Fruit fly (Drosophila melanogaster): ENCODE data around the gene Kaz.

The Kaz gene

DNA sequence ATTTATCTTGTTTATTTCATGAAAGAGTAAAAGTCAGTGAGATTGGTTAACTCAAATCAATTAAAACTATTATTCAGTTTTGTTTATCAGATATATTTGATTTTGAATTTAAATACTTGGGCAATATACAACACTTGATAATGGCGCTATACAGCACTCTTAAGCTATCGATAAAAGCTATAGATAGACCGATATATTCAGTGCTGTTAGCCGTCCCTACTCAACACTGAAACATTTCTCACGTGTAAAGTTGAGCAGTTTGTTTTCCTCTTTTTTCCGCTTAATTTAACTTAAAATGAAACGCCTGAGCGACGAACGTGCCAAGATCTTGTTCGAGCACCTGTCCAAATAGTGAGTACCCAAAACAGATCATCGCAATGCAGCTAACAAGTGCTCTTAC, 20.7 kb upstream of the Kaz start, which contains the start of gene CG7006 (continued):
- TF ChIP-seq Ada2b (GFP tag; IDR thresholded peaks at IDR 0.05): no peak
- TF ChIP-seq CG42726 (GFP tag; IDR thresholded peaks at IDR 0.05; ENCODE audit: partially characterized antibody): peak; percentile 61
- peak; percentile 55 for TF ChIP-seq CG5245 (GFP tag; optimal IDR thresholded peaks at IDR 0.05)
- peak; percentile 32 for TF ChIP-seq da (GFP tag; optimal IDR thresholded peaks at IDR 0.05)
- peak; percentile 96 for TF ChIP-seq Med (GFP tag)
- TF ChIP-seq ap (GFP tag; IDR thresholded peaks at IDR 0.05): 0 out of 2 replicates have a peak, but pooled peaks have one; percentile 18
- TF ChIP-seq Atf6 (GFP tag; IDR thresholded peaks at IDR 0.05): peak; percentile 52
- TF ChIP-seq CG8944 (GFP tag; optimal IDR thresholded peaks at IDR 0.05): peak; percentile 82
- TF ChIP-seq E2f2 (GFP tag; IDR thresholded peaks at IDR 0.05): peak; percentile 96
- TF ChIP-seq CG30020 (tag; optimal IDR thresholded peaks at IDR 0.05): no peak
- no peak for TF ChIP-seq CG10565 (GFP tag; optimal IDR thresholded peaks at IDR 0.05)
- TF ChIP-seq kay (GFP tag; optimal IDR thresholded peaks at IDR 0.05): peak; percentile 69
- TF ChIP-seq CG9609 (GFP tag; optimal IDR thresholded peaks at IDR 0.05): peak; percentile 78
- no peak for TF ChIP-seq unpg (GFP tag; optimal IDR thresholded peaks at IDR 0.05)
- TF ChIP-seq PHDP (tag; optimal IDR thresholded peaks at IDR 0.05): no peak
- TF ChIP-seq GATAe (GFP tag; conservative IDR thresholded peaks at IDR 0.05): no peak; the same call in 1 of the 2 replicates
- peak; percentile 43 for TF ChIP-seq CG13424 (tag; optimal IDR thresholded peaks at IDR 0.05)
- no peak for TF ChIP-seq CG30431 (GFP tag; optimal IDR thresholded peaks at IDR 0.05)
- TF ChIP-seq CG3407 (GFP tag; optimal IDR thresholded peaks at IDR 0.05): no peak
- peak; percentile 70 for TF ChIP-seq Chrac-16 (GFP tag; optimal IDR thresholded peaks at IDR 0.05)
- no peak for TF ChIP-seq dati (GFP tag; IDR thresholded peaks at IDR 0.05)
- peak; percentile 50 for TF ChIP-seq Mad (GFP tag; optimal IDR thresholded peaks at IDR 0.05)
- TF ChIP-seq CG43689 (GFP tag; IDR thresholded peaks at IDR 0.05): no peak
- peak; percentile 84 for TF ChIP-seq maf-S (GFP tag; optimal IDR thresholded peaks at IDR 0.05)
- TF ChIP-seq cwo (GFP tag; optimal IDR thresholded peaks at IDR 0.05): peak; percentile 70
- peak; percentile 67 for TF ChIP-seq slou (GFP tag; optimal IDR thresholded peaks at IDR 0.05)
- peak; percentile 16 for TF ChIP-seq luna (GFP tag; optimal IDR thresholded peaks at IDR 0.05)
- TF ChIP-seq chinmo (GFP tag; IDR thresholded peaks at IDR 0.05; ENCODE audit: partially characterized antibody): no peak; the same call in 3 of the 4 replicates
- TF ChIP-seq CG32532 (GFP tag; IDR thresholded peaks at IDR 0.05): peak; percentile 70; the same call in 1 of the 2 replicates
- TF ChIP-seq CG11560 (tag; IDR thresholded peaks at IDR 0.05): peak; percentile 60; the same call in 2 of the 3 replicates
- peak; percentile 62; the same call in 1 of the 2 replicates for TF ChIP-seq klu (GFP tag; IDR thresholded peaks at IDR 0.05)
- TF ChIP-seq ssp (GFP tag; IDR thresholded peaks at IDR 0.05): peak; percentile 52; the same call in 1 of the 2 replicates
- TF ChIP-seq hbn (GFP tag; IDR thresholded peaks at IDR 0.05; ENCODE audit: partially characterized antibody): peak; percentile 77
- no peak; the same call in 1 of the 2 replicates for TF ChIP-seq CG10959 (GFP tag; IDR thresholded peaks at IDR 0.05)
- peak; percentile 30 for TF ChIP-seq CG15011 (GFP tag; optimal IDR thresholded peaks at IDR 0.05)
- no peak for TF ChIP-seq oc (tag; optimal IDR thresholded peaks at IDR 0.05)
- TF ChIP-seq toy (GFP tag; IDR thresholded peaks at IDR 0.05): no peak
- no peak for TF ChIP-seq hth (optimal IDR thresholded peaks at IDR 0.05)
- TF ChIP-seq Rfx (GFP tag; IDR thresholded peaks at IDR 0.05): peak; percentile 93
- no peak for TF ChIP-seq z (GFP tag; IDR thresholded peaks at IDR 0.05)
- TF ChIP-seq CG14014 (GFP tag; IDR thresholded peaks at IDR 0.05): peak; percentile 67
- no peak for TF ChIP-seq Optix (GFP tag; IDR thresholded peaks at IDR 0.05)
- TF ChIP-seq CG1233 (GFP tag; optimal IDR thresholded peaks at IDR 0.05): peak; percentile 30
- TF ChIP-seq HmgZ (tag; optimal IDR thresholded peaks at IDR 0.05): peak; percentile 87
- TF ChIP-seq fd102C (GFP tag; optimal IDR thresholded peaks at IDR 0.05): no peak
- no peak for TF ChIP-seq crol (GFP tag; IDR thresholded peaks at IDR 0.05)
- no peak for TF ChIP-seq nau (GFP tag; optimal IDR thresholded peaks at IDR 0.05)
- TF ChIP-seq CG17568 (GFP tag; optimal IDR thresholded peaks at IDR 0.05): no peak
- no peak for TF ChIP-seq ATbp (GFP tag; optimal IDR thresholded peaks at IDR 0.05)
- TF ChIP-seq sima (GFP tag; optimal IDR thresholded peaks at IDR 0.05): no peak
- TF ChIP-seq wor (GFP tag; IDR thresholded peaks at IDR 0.05): no peak
- no peak for TF ChIP-seq CG10543 (GFP tag; optimal IDR thresholded peaks at IDR 0.05)

Measured in whole organism, embryonic.